Fruit fly (Drosophila melanogaster) whole organism, adult: ENCODE results near the gene TotB.

ENCODE experiments used
- CG11617 ChIP-seq: fragments of 200-800 bp; sonication (Bioruptor generic); optimal IDR thresholded peaks from 2 replicates; lab custom pipeline; 2017; ENCODE audit warnings: mild to moderate bottlenecking, missing biosample characterization, missing genetic modification reagents, missing genetic modification characterization
- CG12768 ChIP-seq: fragments of 200-800 bp; sonication (Bioruptor generic); optimal IDR thresholded peaks from 2 replicates; lab custom pipeline; 2017; ENCODE audit warnings: missing biosample characterization, missing genetic modification characterization, mild to moderate bottlenecking, moderate library complexity, missing genetic modification reagents
- CG1620 ChIP-seq: fragments of 200-800 bp; sonication (Bioruptor generic); optimal IDR thresholded peaks from 2 replicates; lab custom pipeline; 2016; ENCODE audit warnings: missing biosample characterization, missing genetic modification characterization
- CG7045 ChIP-seq: fragments of 200-800 bp; sonication (Bioruptor generic); optimal IDR thresholded peaks from 2 replicates; lab custom pipeline; 2017; ENCODE audit warnings: missing biosample characterization, mild to moderate bottlenecking, missing genetic modification characterization
- kay ChIP-seq: fragments of 200-800 bp; sonication (Bioruptor generic); peaks from one replicate; lab custom pipeline; 2016; ENCODE audit warnings: missing biosample characterization, missing genetic modification characterization, borderline replicate concordance
- ovo ChIP-seq: fragments of 200-800 bp; sonication (Bioruptor generic); optimal IDR thresholded peaks from 2 replicates; lab custom pipeline; 2016; ENCODE audit warnings: missing biosample characterization, missing genetic modification characterization

dm6 chr3R:20891495-20891894, 17.8 kb downstream of the TotB start:
- no peak for TF ChIP-seq CG7045 (GFP tag; lab: Kevin White, UChicago)
- TF ChIP-seq ovo (GFP tag; lab: Kevin White, UChicago) = no peak
- no peak for TF ChIP-seq CG1620 (GFP tag; lab: Kevin White, UChicago)
- TF ChIP-seq CG11617 (GFP tag; lab: Kevin White, UChicago) = no peak
- TF ChIP-seq CG12768 = no peak
- TF ChIP-seq kay (GFP tag; lab: Kevin White, UChicago) = no peak
